Fruit fly (Drosophila melanogaster): ENCODE results near the gene Alg13.
A peak's percentile ranks its signal among the peaks of the same experiment; 100 is the strongest.

The Alg13 gene

dm6 chr3R:29153197-29153644, 14.8 kb upstream of the Alg13 start, which contains the start of the genes Slbp and Rpn2 (continued):
- TF ChIP-seq Sox102F (GFP tag; optimal IDR thresholded peaks at IDR 0.05) (no peak), Fer2 (tag; optimal IDR thresholded peaks at IDR 0.05) (no peak), CG8388 (GFP tag; optimal IDR thresholded peaks at IDR 0.05) (no peak), CG4820 (GFP tag; optimal IDR thresholded peaks at IDR 0.05) (peak; percentile 10), CG31365 (tag; optimal IDR thresholded peaks at IDR 0.05) (no peak), CG8478 (optimal IDR thresholded peaks at IDR 0.05) (no peak), CG33557 (GFP tag; optimal IDR thresholded peaks at IDR 0.05) (no peak), esg (GFP tag; conservative IDR thresholded peaks at IDR 0.05) (no peak), Dad (GFP tag; optimal IDR thresholded peaks at IDR 0.05) (peak; percentile 48), sug (tag; optimal IDR thresholded peaks at IDR 0.05) (peak; percentile 42), CG15696 (tag; optimal IDR thresholded peaks at IDR 0.05) (no peak), jing (GFP tag; optimal IDR thresholded peaks at IDR 0.05) (no peak), wdn (GFP tag; IDR thresholded peaks at IDR 0.05) (no peak), CG7963 (GFP tag; IDR thresholded peaks at IDR 0.05; ENCODE audit: partially characterized antibody) (peak; percentile 80), Doc2 (GFP tag; IDR thresholded peaks at IDR 0.05) (no peak), usp (GFP tag; optimal IDR thresholded peaks at IDR 0.05) (no peak), Ravus (GFP tag; IDR thresholded peaks at IDR 0.05) (no peak), CG3838 (GFP tag; optimal IDR thresholded peaks at IDR 0.05) (no peak), Dbx (GFP tag; IDR thresholded peaks at IDR 0.05) (no peak; the same call in 2 of the 3 replicates), Dek (tag; optimal IDR thresholded peaks at IDR 0.05) (no peak), ssp (GFP tag; IDR thresholded peaks at IDR 0.05) (peak; percentile 34; the same call in 1 of the 2 replicates), z (GFP tag; IDR thresholded peaks at IDR 0.05) (no peak), stwl (tag; optimal IDR thresholded peaks at IDR 0.05) (peak; percentile 94), CG3407 (GFP tag; optimal IDR thresholded peaks at IDR 0.05) (no peak), Mes4 (GFP tag; optimal IDR thresholded peaks at IDR 0.05) (no peak), lab (GFP tag; optimal IDR thresholded peaks at IDR 0.05) (peak; percentile 55), CG11093 (GFP tag; IDR thresholded peaks at IDR 0.05) (no peak), repo (GFP tag; optimal IDR thresholded peaks at IDR 0.05) (peak; percentile 6), CHES-1-like (GFP tag; optimal IDR thresholded peaks at IDR 0.05) (peak; percentile 80), CG6689 (GFP tag; IDR thresholded peaks at IDR 0.05) (no peak), Hmr (GFP tag; optimal IDR thresholded peaks at IDR 0.05) (peak; percentile 48), Scr (GFP tag; IDR thresholded peaks at IDR 0.05; ENCODE audit: partially characterized antibody) (peak; percentile 94), CG14014 (GFP tag; IDR thresholded peaks at IDR 0.05) (0 out of 2 replicates have a peak, but pooled peaks have one; percentile 25), CG43689 (GFP tag; IDR thresholded peaks at IDR 0.05) (no peak), CG30020 (tag; optimal IDR thresholded peaks at IDR 0.05) (peak; percentile 39), CG18764 (GFP tag; optimal IDR thresholded peaks at IDR 0.05) (peak; percentile 9), Hmx (GFP tag; optimal IDR thresholded peaks at IDR 0.05) (no peak), CG1024 (GFP tag; IDR thresholded peaks at IDR 0.05) (no peak), br (optimal IDR thresholded peaks at IDR 0.05) (no peak), gem (tag; optimal IDR thresholded peaks at IDR 0.05) (peak; percentile 26), CG10565 (GFP tag; optimal IDR thresholded peaks at IDR 0.05) (no peak), CG13123 (GFP tag; optimal IDR thresholded peaks at IDR 0.05) (no peak), sqz (GFP tag; optimal IDR thresholded peaks at IDR 0.05) (no peak), CkIIα-i1 (GFP tag; IDR thresholded peaks at IDR 0.05) (no peak), CG31224 (GFP tag; IDR thresholded peaks at IDR 0.05) (no peak), Poxn (GFP tag; IDR thresholded peaks at IDR 0.05) (no peak), hth (optimal IDR thresholded peaks at IDR 0.05) (no peak), dpn (GFP tag; optimal IDR thresholded peaks at IDR 0.05) (peak; percentile 40 to 58), eyg (GFP tag; optimal IDR thresholded peaks at IDR 0.05) (peak; percentile 53), CG8359 (GFP tag; optimal IDR thresholded peaks at IDR 0.05; ENCODE audit: borderline replicate concordance) (peak; percentile 66), tio (GFP tag; optimal IDR thresholded peaks at IDR 0.05) (no peak), Nf-YC (tag; optimal IDR thresholded peaks at IDR 0.05) (peak; percentile 53), HLH3B (GFP tag; IDR thresholded peaks at IDR 0.05) (no peak)
